Worm (Caenorhabditis elegans) whole organism, young adult: ENCODE data around the gene F46G10.2.

Source experiments
- B0261.1 ChIP-seq: sonication (generic microtip); optimal IDR thresholded peaks from 2 replicates; lab custom pipeline; 2016; ENCODE audit warnings: mild to moderate bottlenecking, missing genetic modification characterization, moderate library complexity, missing compliant biosample characterization
- C17E4.6 ChIP-seq: fragments of 200-800 bp; sonication (Bioruptor generic); IDR thresholded peaks from 2 replicates; pipeline ENCODE4 v1.3.6; 2022; ENCODE audit warnings: missing genetic modification reagents, missing genetic modification characterization, missing compliant biosample characterization
- F22D6.2 ChIP-seq: sonication (generic microtip); optimal IDR thresholded peaks from 2 replicates; lab custom pipeline; 2016; ENCODE audit warnings: mild to moderate bottlenecking, missing genetic modification characterization, missing compliant biosample characterization
- F55B11.4 ChIP-seq: sonication (generic microtip); optimal IDR thresholded peaks from 2 replicates; lab custom pipeline; 2016; ENCODE audit warnings: missing compliant biosample characterization, missing genetic modification characterization, borderline replicate concordance; ENCODE audit not compliant: insufficient read depth
- F57A8.1 ChIP-seq: fragments of 200-800 bp; sonication (Bioruptor generic); optimal IDR thresholded peaks from 2 replicates; lab custom pipeline; 2018; ENCODE audit warnings: mild to moderate bottlenecking, missing genetic modification characterization, moderate library complexity, missing compliant biosample characterization
- K11D2.4 ChIP-seq: fragments of 200-800 bp; sonication (Bioruptor generic); IDR thresholded peaks from 2 replicates; pipeline ENCODE4 v1.3.6; 2022; ENCODE audit warnings: missing genetic modification reagents, missing genetic modification characterization, missing compliant biosample characterization
- Y53G8AR.9 ChIP-seq: fragments of 200-800 bp; sonication (Bioruptor generic); conservative IDR thresholded peaks from 2 replicates; pipeline ENCODE4 v1.3.6; 2022; ENCODE audit warnings: missing genetic modification reagents, missing genetic modification characterization, missing compliant biosample characterization
- Y67H2A.10 ChIP-seq: fragments of 200-800 bp; sonication (Bioruptor generic); conservative IDR thresholded peaks from 2 replicates; pipeline ENCODE4 v1.3.6; 2022; ENCODE audit warnings: missing genetic modification reagents, missing genetic modification characterization, missing compliant biosample characterization
- Y95B8A.8 ChIP-seq: fragments of 200-800 bp; sonication (Bioruptor generic); IDR thresholded peaks from 2 replicates; pipeline ENCODE4 v1.3.6; 2022; ENCODE audit warnings: missing genetic modification reagents, missing genetic modification characterization, missing compliant biosample characterization
- ama-1 ChIP-seq, 3 experiments: fragments of 150-350 bp in 1 of 3; sonication (generic microtip) in 2 of 3; optimal IDR thresholded peaks; 2 replicates each; lab custom pipeline; 2014 to 2018; ENCODE audit warnings: missing biosample characterization in 2 of 3, missing genetic modification characterization in 2 of 3, missing genetic modification reagents in 2 of 3
- atf-7 ChIP-seq: sonication (generic microtip); optimal IDR thresholded peaks from 2 replicates; lab custom pipeline; 2017; ENCODE audit warnings: mild to moderate bottlenecking, missing genetic modification characterization, missing compliant biosample characterization
- attf-6 ChIP-seq: fragments of 200-800 bp; sonication (Bioruptor generic); IDR thresholded peaks from 2 replicates; pipeline ENCODE4 v1.3.6; 2022; ENCODE audit warnings: missing genetic modification reagents, missing genetic modification characterization, missing compliant biosample characterization
- bed-1 ChIP-seq: fragments of 200-800 bp; sonication (Bioruptor generic); IDR thresholded peaks from 2 replicates; pipeline ENCODE4 v1.3.6; 2022; ENCODE audit warnings: missing genetic modification reagents, missing genetic modification characterization, missing compliant biosample characterization
- bed-2 ChIP-seq: fragments of 200-800 bp; sonication (Bioruptor generic); IDR thresholded peaks from 2 replicates; pipeline ENCODE4 v1.3.6; 2022; ENCODE audit warnings: missing genetic modification reagents, missing genetic modification characterization, missing compliant biosample characterization
- ccch-3 ChIP-seq: fragments of 200-800 bp; sonication (Bioruptor generic); optimal IDR thresholded peaks from 2 replicates; lab custom pipeline; 2018; ENCODE audit warnings: mild to moderate bottlenecking, missing genetic modification characterization, missing compliant biosample characterization
- ceh-58 ChIP-seq: fragments of 200-800 bp; sonication (Bioruptor generic); IDR thresholded peaks from 2 replicates; pipeline ENCODE4 v1.3.6; 2022; ENCODE audit warnings: missing genetic modification characterization, missing compliant biosample characterization
- ceh-91 ChIP-seq: fragments of 200-800 bp; sonication (Bioruptor generic); IDR thresholded peaks from 2 replicates; pipeline ENCODE4 v1.3.6; 2022; ENCODE audit warnings: missing genetic modification reagents, missing genetic modification characterization, missing compliant biosample characterization
- dpff-1 ChIP-seq: sonication (generic microtip); optimal IDR thresholded peaks from 2 replicates; lab custom pipeline; 2017; ENCODE audit warnings: mild to moderate bottlenecking, missing genetic modification characterization, missing compliant biosample characterization
- dpl-1 ChIP-seq: fragments of 150-350 bp; optimal IDR thresholded peaks from 2 replicates; lab custom pipeline; 2014; ENCODE audit warnings: missing biosample characterization, missing genetic modification reagents, missing genetic modification characterization
- efl-1 ChIP-seq: fragments of 150-350 bp; optimal IDR thresholded peaks from 2 replicates; lab custom pipeline; 2014; ENCODE audit warnings: missing biosample characterization, missing genetic modification reagents, missing genetic modification characterization
- egl-44 ChIP-seq: fragments of 200-800 bp; sonication (Bioruptor generic); IDR thresholded peaks from 2 replicates; pipeline ENCODE4 v1.3.6; 2022; ENCODE audit warnings: missing genetic modification reagents, missing genetic modification characterization, missing compliant biosample characterization
- egrh-3 ChIP-seq: fragments of 200-800 bp; sonication (Bioruptor generic); IDR thresholded peaks from 2 replicates; pipeline ENCODE4 v1.3.6; 2022; ENCODE audit warnings: missing genetic modification reagents, missing genetic modification characterization, missing compliant biosample characterization
- fkh-3 ChIP-seq: sonication (generic microtip); optimal IDR thresholded peaks from 2 replicates; lab custom pipeline; 2016; ENCODE audit warnings: mild to moderate bottlenecking, missing genetic modification characterization, missing compliant biosample characterization
- him-1 ChIP-seq: sonication (generic microtip); optimal IDR thresholded peaks from 2 replicates; lab custom pipeline; 2016; ENCODE audit warnings: missing genotype, missing genetic modification reagents, missing genetic modification characterization, missing compliant biosample characterization
- hmg-20 ChIP-seq: fragments of 200-800 bp; sonication (Bioruptor generic); IDR thresholded peaks from 2 replicates; pipeline ENCODE4 v1.3.6; 2022; ENCODE audit warnings: missing genetic modification reagents, missing genetic modification characterization, missing compliant biosample characterization
- hrde-1 ChIP-seq: sonication (generic microtip); optimal IDR thresholded peaks from 2 replicates; lab custom pipeline; 2016; ENCODE audit warnings: missing genetic modification characterization, mild to moderate bottlenecking, missing compliant biosample characterization, moderate library complexity, missing genotype, missing genetic modification reagents, borderline replicate concordance
- hsf-1 ChIP-seq: fragments of 200-800 bp; sonication (Bioruptor generic); IDR thresholded peaks from 2 replicates; pipeline ENCODE4 v1.3.6; 2022; ENCODE audit warnings: missing genetic modification reagents, missing genetic modification characterization, missing compliant biosample characterization
- lag-1 ChIP-seq: fragments of 200-800 bp; sonication (Bioruptor generic); IDR thresholded peaks from 2 replicates; pipeline ENCODE4 v1.3.6; 2022; ENCODE audit warnings: missing genetic modification reagents, missing genetic modification characterization, missing compliant biosample characterization
- let-607 ChIP-seq, 2 experiments: fragments of 200-800 bp in 1 of 2; sonication (Bioruptor generic) in 1 of 2; sonication (generic microtip) in 1 of 2; optimal IDR thresholded peaks; 2 replicates each; lab custom pipeline; 2016 to 2018; ENCODE audit warnings: mild to moderate bottlenecking in 2 of 2, missing compliant biosample characterization in 2 of 2, missing genetic modification characterization in 2 of 2, moderate library complexity in 2 of 2, missing genotype in 1 of 2
- lin-35 ChIP-seq, 3 experiments: fragments of 150-350 bp in 2 of 3; sonication (generic microtip) in 1 of 3; optimal IDR thresholded peaks; 2 replicates each; lab custom pipeline; 2014 to 2018; ENCODE audit warnings: missing biosample characterization in 3 of 3, missing genetic modification characterization in 3 of 3, missing genetic modification reagents in 3 of 3
- lin-54 ChIP-seq: fragments of 200-800 bp; sonication (Bioruptor generic); optimal IDR thresholded peaks from 2 replicates; lab custom pipeline; 2018; ENCODE audit warnings: mild to moderate bottlenecking, missing genetic modification characterization, missing compliant biosample characterization
- madf-3 ChIP-seq: fragments of 200-800 bp; sonication (Bioruptor generic); IDR thresholded peaks from 2 replicates; pipeline ENCODE4 v1.3.6; 2022; ENCODE audit warnings: missing genetic modification reagents, missing genetic modification characterization, missing compliant biosample characterization
- madf-6 ChIP-seq: fragments of 200-800 bp; sonication (Bioruptor generic); IDR thresholded peaks from 2 replicates; pipeline ENCODE4 v1.3.6; 2022; ENCODE audit warnings: missing genetic modification reagents, missing genetic modification characterization, missing compliant biosample characterization
- madf-8 ChIP-seq: fragments of 200-800 bp; sonication (Bioruptor generic); conservative IDR thresholded peaks from 2 replicates; pipeline ENCODE4 v1.3.6; 2022; ENCODE audit warnings: missing genetic modification reagents, missing genetic modification characterization, missing compliant biosample characterization
- mes-4 ChIP-seq: sonication (generic microtip); optimal IDR thresholded peaks from 2 replicates; lab custom pipeline; 2016; ENCODE audit warnings: missing genotype, missing genetic modification characterization, missing compliant biosample characterization
- nfya-1 ChIP-seq: sonication (generic microtip); optimal IDR thresholded peaks from 2 replicates; lab custom pipeline; 2017; ENCODE audit warnings: antibody characterized with exemption, missing compliant biosample characterization, missing genetic modification characterization, borderline replicate concordance; ENCODE audit not compliant: insufficient read depth
- nhr-179 ChIP-seq: sonication (generic microtip); optimal IDR thresholded peaks from 2 replicates; lab custom pipeline; 2016; ENCODE audit warnings: mild to moderate bottlenecking, missing genetic modification characterization, missing compliant biosample characterization
- rcor-1 ChIP-seq: fragments of 200-800 bp; sonication (Bioruptor generic); IDR thresholded peaks from 2 replicates; pipeline ENCODE4 v1.3.6; 2022; ENCODE audit warnings: missing genetic modification reagents, missing genetic modification characterization, missing compliant biosample characterization
- sdz-38 ChIP-seq: sonication (generic microtip); optimal IDR thresholded peaks from 2 replicates; lab custom pipeline; 2016; ENCODE audit warnings: missing genotype, missing genetic modification characterization, missing compliant biosample characterization
- snpc-1.3 ChIP-seq: sonication (generic microtip); optimal IDR thresholded peaks from 2 replicates; lab custom pipeline; 2017; ENCODE audit warnings: missing genetic modification characterization, mild to moderate bottlenecking, missing compliant biosample characterization, antibody characterized with exemption, moderate library complexity, missing genotype, missing genetic modification reagents; ENCODE audit not compliant: insufficient read depth
- snpc-4 ChIP-seq, 5 experiments: fragments of 150-350 bp in 1 of 5; sonication (generic microtip) in 4 of 5; optimal IDR thresholded peaks; 2 replicates each; lab custom pipeline; 2014 to 2018; ENCODE audit warnings: missing genetic modification characterization in 5 of 5, missing biosample characterization in 3 of 5, antibody characterized with exemption in 2 of 5, mild to moderate bottlenecking in 2 of 5, missing compliant biosample characterization in 2 of 5, missing genotype in 2 of 5, moderate library complexity in 2 of 5, missing genetic modification reagents in 1 of 5
- sptf-2 ChIP-seq: fragments of 200-800 bp; sonication (Bioruptor generic); optimal IDR thresholded peaks from 2 replicates; lab custom pipeline; 2018; ENCODE audit warnings: mild to moderate bottlenecking, missing genetic modification characterization, missing compliant biosample characterization
- tbp1 ChIP-seq: fragments of 200-800 bp; sonication (Bioruptor generic); optimal IDR thresholded peaks from 2 replicates; lab custom pipeline; 2018; ENCODE audit warnings: mild to moderate bottlenecking, missing genetic modification characterization, missing compliant biosample characterization
- zim-3 ChIP-seq: sonication (generic microtip); optimal IDR thresholded peaks from 2 replicates; lab custom pipeline; 2017; ENCODE audit warnings: mild to moderate bottlenecking, missing genetic modification characterization, moderate library complexity, missing compliant biosample characterization
- ztf-18 ChIP-seq: sonication (generic microtip); optimal IDR thresholded peaks from 2 replicates; lab custom pipeline; 2016; ENCODE audit warnings: missing genotype, mild to moderate bottlenecking, missing genetic modification characterization, missing compliant biosample characterization
- ztf-22 ChIP-seq: fragments of 200-800 bp; sonication (Bioruptor generic); optimal IDR thresholded peaks from 2 replicates; lab custom pipeline; 2018; ENCODE audit warnings: mild to moderate bottlenecking, missing genetic modification characterization, moderate library complexity, missing compliant biosample characterization
- ztf-26 ChIP-seq: sonication (generic microtip); optimal IDR thresholded peaks from 2 replicates; lab custom pipeline; 2017; ENCODE audit warnings: missing genetic modification characterization, missing compliant biosample characterization
- ztf-6 ChIP-seq: fragments of 200-800 bp; sonication (Bioruptor generic); IDR thresholded peaks from 2 replicates; pipeline ENCODE4 v1.3.6; 2022; ENCODE audit warnings: missing genetic modification reagents, missing genetic modification characterization, missing compliant biosample characterization

F46G10.2 gene

ce11 chrX:13284618-13285017, 38.1 kb upstream of the F46G10.2 start:
- TF ChIP-seq snpc-4 (GFP tag; optimal IDR thresholded peaks at IDR 0.05; lab: Kevin White, UChicago), result peak; percentile 42
- TF ChIP-seq snpc-4 (tag; optimal IDR thresholded peaks at IDR 0.05; lab: Kevin White, UChicago), result peak in 2 of 4 experiments; percentile 35 to 58
- TF ChIP-seq C17E4.6, result no peak
- no peak for TF ChIP-seq bed-1 (GFP tag; lab: Robert Waterston, UW)
- no peak for TF ChIP-seq ztf-22 (GFP tag; lab: Kevin White, UChicago)
- peak; percentile 3 for TF ChIP-seq hrde-1 (tag; lab: Kevin White, UChicago)
- TF ChIP-seq ama-1 (optimal IDR thresholded peaks at IDR 0.05; lab: Kevin White, UChicago), result no peak
- peak in 1 of 2 experiments; percentile 14 for TF ChIP-seq ama-1 (GFP tag; optimal IDR thresholded peaks at IDR 0.05; lab: Kevin White, UChicago)
- peak; percentile 16 for TF ChIP-seq nhr-179 (tag; lab: Kevin White, UChicago)
- TF ChIP-seq ccch-3 (GFP tag; lab: Kevin White, UChicago), result no peak
- TF ChIP-seq F22D6.2 (tag; lab: Kevin White, UChicago), result no peak
- no peak for TF ChIP-seq rcor-1
- no peak for TF ChIP-seq egrh-3 (GFP tag; lab: Robert Waterston, UW)
- TF ChIP-seq fkh-3 (tag; lab: Kevin White, UChicago), result no peak
- TF ChIP-seq F57A8.1 (GFP tag; lab: Kevin White, UChicago), result no peak
- no peak for TF ChIP-seq ztf-26
- no peak for TF ChIP-seq Y67H2A.10 (GFP tag; lab: Robert Waterston, UW)
- TF ChIP-seq bed-2, result no peak
- TF ChIP-seq mes-4 (tag; lab: Kevin White, UChicago), result no peak
- peak; percentile 65 for TF ChIP-seq attf-6 (GFP tag; lab: Robert Waterston, UW)
- no peak for TF ChIP-seq F55B11.4 (tag; lab: Kevin White, UChicago)
- TF ChIP-seq sptf-2 (GFP tag; lab: Kevin White, UChicago), result no peak
- TF ChIP-seq B0261.1 (tag; lab: Kevin White, UChicago), result peak; percentile 80
- no peak for TF ChIP-seq sdz-38 (tag; lab: Kevin White, UChicago)
- peak; percentile 40 for TF ChIP-seq ztf-18
- peak; percentile 65 for TF ChIP-seq him-1 (tag; lab: Kevin White, UChicago)
- TF ChIP-seq snpc-1.3 (tag; lab: Kevin White, UChicago), result peak; percentile 45
- TF ChIP-seq Y53G8AR.9 (GFP tag; lab: Robert Waterston, UW), result no peak
- TF ChIP-seq hsf-1 (GFP tag; lab: Robert Waterston, UW), result no peak
- no peak for TF ChIP-seq ztf-6 (GFP tag; lab: Robert Waterston, UW)
- no peak for TF ChIP-seq madf-3 (GFP tag; lab: Robert Waterston, UW)
- no peak for TF ChIP-seq madf-8 (GFP tag; lab: Robert Waterston, UW)
- no peak for TF ChIP-seq nfya-1 (tag; lab: Kevin White, UChicago)
- no peak for TF ChIP-seq efl-1 (GFP tag; lab: Kevin White, UChicago)
- no peak for TF ChIP-seq hmg-20 (GFP tag; lab: Robert Waterston, UW)
- no peak for TF ChIP-seq K11D2.4
- TF ChIP-seq ceh-58 (GFP tag; lab: Robert Waterston, UW), result no peak
- TF ChIP-seq madf-6 (GFP tag; lab: Robert Waterston, UW), result peak; percentile 19; the same call in 1 of the 2 replicates
- no peak for TF ChIP-seq dpl-1
- TF ChIP-seq Y95B8A.8 (GFP tag; lab: Robert Waterston, UW), result no peak
- TF ChIP-seq lin-54 (GFP tag; lab: Kevin White, UChicago), result no peak
- TF ChIP-seq lag-1 (GFP tag; lab: Robert Waterston, UW), result no peak
- TF ChIP-seq tbp1 (GFP tag; lab: Kevin White, UChicago), result peak; percentile 87
- no peak for TF ChIP-seq lin-35 (GFP tag; optimal IDR thresholded peaks at IDR 0.05; lab: Kevin White, UChicago)
- TF ChIP-seq zim-3, result no peak
- TF ChIP-seq dpff-1 (tag; lab: Kevin White, UChicago), result no peak
- TF ChIP-seq atf-7 (tag; lab: Kevin White, UChicago), result no peak
- no peak for TF ChIP-seq ceh-91 (GFP tag; lab: Robert Waterston, UW)
- TF ChIP-seq let-607 (tag; optimal IDR thresholded peaks at IDR 0.05; lab: Kevin White, UChicago), result peak in 1 of 2 experiments; percentile 7
- TF ChIP-seq egl-44 (GFP tag; lab: Robert Waterston, UW), result no peak
